Worm (Caenorhabditis elegans) whole organism, late embryonic: ENCODE data around the gene C34D10.1.

Experiments
- C08G9.2 ChIP-seq: sonication (generic microtip); optimal IDR thresholded peaks from 2 replicates; lab custom pipeline; 2016; ENCODE audit warnings: mild to moderate bottlenecking, missing genetic modification characterization, moderate library complexity, missing compliant biosample characterization
- C38D4.7 ChIP-seq: fragments of 200-800 bp; sonication (Bioruptor generic); optimal IDR thresholded peaks from 2 replicates; lab custom pipeline; 2018; ENCODE audit warnings: mild to moderate bottlenecking, missing genetic modification characterization, moderate library complexity, missing compliant biosample characterization
- F13H6.1 ChIP-seq: sonication (generic microtip); optimal IDR thresholded peaks from 2 replicates; lab custom pipeline; 2016; ENCODE audit warnings: missing genetic modification characterization, missing compliant biosample characterization
- K02D7.2 ChIP-seq: sonication (generic microtip); optimal IDR thresholded peaks from 2 replicates; lab custom pipeline; 2017; ENCODE audit warnings: mild to moderate bottlenecking, missing genetic modification characterization, missing compliant biosample characterization
- K09A11.1 ChIP-seq: sonication (generic microtip); optimal IDR thresholded peaks from 2 replicates; lab custom pipeline; 2017; ENCODE audit warnings: antibody characterized with exemption, mild to moderate bottlenecking, missing genetic modification characterization, missing compliant biosample characterization; ENCODE audit not compliant: insufficient read depth
- T23F11.4 ChIP-seq: fragments of 200-800 bp; sonication (Bioruptor generic); optimal IDR thresholded peaks from 2 replicates; lab custom pipeline; 2018; ENCODE audit warnings: mild to moderate bottlenecking, missing genetic modification characterization, missing compliant biosample characterization
- Y22D7AL.16 ChIP-seq: sonication (generic microtip); optimal IDR thresholded peaks from 2 replicates; lab custom pipeline; 2016; ENCODE audit warnings: missing genetic modification characterization, missing compliant biosample characterization
- ahr-1 ChIP-seq: sonication (generic microtip); optimal IDR thresholded peaks from 2 replicates; lab custom pipeline; 2016; ENCODE audit warnings: missing genetic modification characterization, missing compliant biosample characterization
- ama-1 ChIP-seq: fragments of 150-350 bp; optimal IDR thresholded peaks from 2 replicates; lab custom pipeline; 2014
- ceh-14 ChIP-seq: sonication (generic microtip); optimal IDR thresholded peaks from 2 replicates; lab custom pipeline; 2016; ENCODE audit warnings: missing genotype, missing genetic modification characterization, missing compliant biosample characterization
- ceh-19 ChIP-seq: fragments of 200-800 bp; sonication (Bioruptor generic); optimal IDR thresholded peaks from 2 replicates; lab custom pipeline; 2018; ENCODE audit warnings: mild to moderate bottlenecking, missing genetic modification characterization, missing compliant biosample characterization
- ceh-2 ChIP-seq: sonication (generic microtip); optimal IDR thresholded peaks from 2 replicates; lab custom pipeline; 2016; ENCODE audit warnings: missing genotype, missing genetic modification characterization, missing compliant biosample characterization
- ceh-22 ChIP-seq: sonication (generic microtip); optimal IDR thresholded peaks from 2 replicates; lab custom pipeline; 2017; ENCODE audit warnings: missing biosample characterization, missing genetic modification characterization
- ceh-24 ChIP-seq: sonication (generic microtip); optimal IDR thresholded peaks from 2 replicates; lab custom pipeline; 2016; ENCODE audit warnings: mild to moderate bottlenecking, missing genetic modification characterization, missing compliant biosample characterization
- ceh-31 ChIP-seq: sonication (generic microtip); optimal IDR thresholded peaks from 2 replicates; lab custom pipeline; 2016; ENCODE audit warnings: missing genetic modification characterization, missing compliant biosample characterization
- ceh-45 ChIP-seq: fragments of 200-800 bp; sonication (Bioruptor generic); IDR thresholded peaks from 2 replicates; pipeline ENCODE4 v1.3.6; 2022; ENCODE audit warnings: missing genetic modification reagents, missing genetic modification characterization, missing compliant biosample characterization
- ceh-6 ChIP-seq: fragments of 200-800 bp; sonication (Bioruptor generic); optimal IDR thresholded peaks from 2 replicates; lab custom pipeline; 2018; ENCODE audit warnings: mild to moderate bottlenecking, missing genetic modification characterization, missing compliant biosample characterization
- ceh-9 ChIP-seq: sonication (generic microtip); optimal IDR thresholded peaks from 2 replicates; lab custom pipeline; 2016; ENCODE audit warnings: mild to moderate bottlenecking, missing genetic modification characterization, inconsistent platforms, missing compliant biosample characterization
- che-1 ChIP-seq: sonication (generic microtip); optimal IDR thresholded peaks from 2 replicates; lab custom pipeline; 2016; ENCODE audit warnings: mild to moderate bottlenecking, missing genetic modification characterization, missing compliant biosample characterization
- dmd-4 ChIP-seq: sonication (generic microtip); optimal IDR thresholded peaks from 2 replicates; lab custom pipeline; 2016; ENCODE audit warnings: borderline replicate concordance, missing genetic modification characterization, missing compliant biosample characterization
- dve-1 ChIP-seq: sonication (generic microtip); optimal IDR thresholded peaks from 2 replicates; lab custom pipeline; 2017; ENCODE audit warnings: antibody characterized with exemption, mild to moderate bottlenecking, missing genetic modification characterization, missing compliant biosample characterization
- elt-2 ChIP-seq: sonication (generic microtip); optimal IDR thresholded peaks from 2 replicates; lab custom pipeline; 2016; ENCODE audit warnings: missing genetic modification reagents, missing genetic modification characterization, missing compliant biosample characterization
- elt-4 ChIP-seq: sonication (generic microtip); optimal IDR thresholded peaks from 2 replicates; lab custom pipeline; 2016; ENCODE audit warnings: missing genetic modification characterization, missing compliant biosample characterization
- ets-4 ChIP-seq: sonication (generic microtip); optimal IDR thresholded peaks from 2 replicates; lab custom pipeline; 2016; ENCODE audit warnings: missing genetic modification characterization, missing compliant biosample characterization
- fax-1 ChIP-seq: sonication (generic microtip); optimal IDR thresholded peaks from 2 replicates; lab custom pipeline; 2016; ENCODE audit warnings: missing genotype, missing genetic modification characterization, missing compliant biosample characterization
- fkh-10 ChIP-seq: fragments of 150-350 bp; optimal IDR thresholded peaks from 2 replicates; lab custom pipeline; 2014; ENCODE audit warnings: missing biosample characterization, missing genetic modification reagents, missing genetic modification characterization
- gmeb-2 ChIP-seq: sonication (generic microtip); optimal IDR thresholded peaks from 2 replicates; lab custom pipeline; 2016; ENCODE audit warnings: missing genetic modification characterization, inconsistent platforms, missing compliant biosample characterization
- hlh-13 ChIP-seq: fragments of 200-800 bp; sonication (Bioruptor generic); optimal IDR thresholded peaks from 2 replicates; lab custom pipeline; 2018; ENCODE audit warnings: mild to moderate bottlenecking, missing genetic modification characterization, missing compliant biosample characterization
- hlh-15 ChIP-seq: sonication (generic microtip); optimal IDR thresholded peaks from 2 replicates; lab custom pipeline; 2016; ENCODE audit warnings: missing genetic modification characterization, missing compliant biosample characterization
- hlh-30 ChIP-seq: sonication (generic microtip); optimal IDR thresholded peaks from 2 replicates; lab custom pipeline; 2017; ENCODE audit warnings: antibody characterized with exemption, missing genetic modification characterization, missing compliant biosample characterization; ENCODE audit not compliant: insufficient read depth
- hlh-8 ChIP-seq: sonication (generic microtip); optimal IDR thresholded peaks from 2 replicates; lab custom pipeline; 2016; ENCODE audit warnings: missing genotype, missing genetic modification characterization, missing compliant biosample characterization
- lim-6 ChIP-seq: sonication (generic microtip); optimal IDR thresholded peaks from 2 replicates; lab custom pipeline; 2016; ENCODE audit warnings: missing genetic modification characterization, missing compliant biosample characterization
- lin-11 ChIP-seq: fragments of 200-800 bp; sonication (Bioruptor generic); optimal IDR thresholded peaks from 2 replicates; lab custom pipeline; 2018; ENCODE audit warnings: mild to moderate bottlenecking, missing genetic modification characterization, missing compliant biosample characterization
- madf-2 ChIP-seq: sonication (generic microtip); optimal IDR thresholded peaks from 2 replicates; lab custom pipeline; 2017; ENCODE audit warnings: missing genetic modification characterization, missing compliant biosample characterization
- nfya-1 ChIP-seq: sonication (generic microtip); optimal IDR thresholded peaks from 2 replicates; lab custom pipeline; 2017; ENCODE audit warnings: missing genetic modification characterization, mild to moderate bottlenecking, missing compliant biosample characterization, antibody characterized with exemption, moderate library complexity
- nhr-11 ChIP-seq: fragments of 150-350 bp; optimal IDR thresholded peaks from 2 replicates; lab custom pipeline; 2014; ENCODE audit warnings: missing biosample characterization, missing genetic modification characterization
- nhr-232 ChIP-seq: sonication (generic microtip); optimal IDR thresholded peaks from 2 replicates; lab custom pipeline; 2016; ENCODE audit warnings: missing genetic modification characterization, missing compliant biosample characterization
- npax-4 ChIP-seq: sonication (generic microtip); optimal IDR thresholded peaks from 2 replicates; lab custom pipeline; 2016; ENCODE audit warnings: missing genetic modification characterization, missing compliant biosample characterization
- odd-2 ChIP-seq: sonication (generic microtip); optimal IDR thresholded peaks from 2 replicates; lab custom pipeline; 2017; ENCODE audit warnings: antibody characterized with exemption, mild to moderate bottlenecking, missing genetic modification characterization, missing compliant biosample characterization
- pat-9 ChIP-seq: fragments of 200-800 bp; sonication (Bioruptor generic); optimal IDR thresholded peaks from 2 replicates; lab custom pipeline; 2018; ENCODE audit warnings: mild to moderate bottlenecking, missing genetic modification characterization, moderate library complexity, missing compliant biosample characterization
- pha-4 ChIP-seq: fragments of 150-350 bp; optimal IDR thresholded peaks from 2 replicates; lab custom pipeline; 2018; ENCODE audit warnings: missing biosample characterization, missing genetic modification reagents, missing genetic modification characterization
- pqm-1 ChIP-seq: sonication (generic microtip); optimal IDR thresholded peaks from 2 replicates; lab custom pipeline; 2016; ENCODE audit warnings: missing genetic modification characterization, missing compliant biosample characterization
- pros-1 ChIP-seq: fragments of 150-350 bp; optimal IDR thresholded peaks from 2 replicates; lab custom pipeline; 2014; ENCODE audit warnings: missing biosample characterization, missing genetic modification reagents, missing genetic modification characterization
- ref-2 ChIP-seq: sonication (generic microtip); optimal IDR thresholded peaks from 2 replicates; lab custom pipeline; 2016; ENCODE audit warnings: missing genetic modification characterization, missing compliant biosample characterization
- sox-2 ChIP-seq: fragments of 200-800 bp; sonication (Bioruptor generic); IDR thresholded peaks from 2 replicates; pipeline ENCODE4 v1.3.6; 2022; ENCODE audit warnings: missing genetic modification reagents, missing genetic modification characterization, missing compliant biosample characterization
- sox-4 ChIP-seq: sonication (generic microtip); optimal IDR thresholded peaks from 2 replicates; lab custom pipeline; 2017; ENCODE audit warnings: mild to moderate bottlenecking, missing genetic modification characterization, inconsistent platforms, missing compliant biosample characterization
- syd-9 ChIP-seq: sonication (generic microtip); optimal IDR thresholded peaks from 2 replicates; lab custom pipeline; 2016; ENCODE audit warnings: mild to moderate bottlenecking, missing genetic modification characterization, moderate library complexity, missing compliant biosample characterization
- tbx-2 ChIP-seq: sonication (generic microtip); optimal IDR thresholded peaks from 2 replicates; lab custom pipeline; 2016; ENCODE audit warnings: missing genetic modification characterization, missing compliant biosample characterization
- tbx-7 ChIP-seq: sonication (generic microtip); optimal IDR thresholded peaks from 2 replicates; lab custom pipeline; 2016; ENCODE audit warnings: missing genotype, missing genetic modification characterization, missing compliant biosample characterization
- ttx-3 ChIP-seq: sonication (generic microtip); optimal IDR thresholded peaks from 2 replicates; lab custom pipeline; 2016; ENCODE audit warnings: missing genetic modification reagents, missing genetic modification characterization, missing compliant biosample characterization
- unc-42 ChIP-seq: sonication (generic microtip); optimal IDR thresholded peaks from 2 replicates; lab custom pipeline; 2016; ENCODE audit warnings: missing genotype, missing genetic modification characterization, missing compliant biosample characterization
- unc-55 ChIP-seq: sonication (generic microtip); optimal IDR thresholded peaks from 2 replicates; lab custom pipeline; 2017; ENCODE audit warnings: missing biosample characterization, missing genetic modification reagents, missing genetic modification characterization
- unc-86 ChIP-seq: sonication (generic microtip); optimal IDR thresholded peaks from 2 replicates; lab custom pipeline; 2016; ENCODE audit warnings: missing genetic modification characterization, missing compliant biosample characterization
- zip-5 ChIP-seq: sonication (generic microtip); optimal IDR thresholded peaks from 2 replicates; lab custom pipeline; 2016; ENCODE audit warnings: missing genetic modification characterization, missing compliant biosample characterization

Gene C34D10.1

DNA sequence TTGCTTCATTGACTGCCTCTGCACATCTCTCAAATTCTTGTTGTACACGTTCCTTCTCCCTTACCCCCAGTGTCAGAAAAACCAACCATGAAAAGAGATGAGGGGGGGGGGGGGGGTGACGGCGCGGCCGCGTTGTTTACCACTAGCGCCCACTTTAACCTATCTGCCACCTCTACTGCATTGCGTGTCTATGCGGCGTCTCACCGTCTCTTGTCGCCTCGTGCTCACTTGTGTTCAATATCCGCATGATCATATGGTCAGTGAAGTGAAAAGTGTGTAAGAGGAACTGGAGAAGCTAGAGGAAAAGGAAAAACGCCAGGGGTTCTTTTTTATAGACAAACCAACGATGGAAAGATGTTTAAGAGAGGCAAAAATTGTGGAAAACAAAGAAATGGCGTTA lies 9.6 kb upstream of the C34D10.1 start:
- TF ChIP-seq ceh-22 (tag; lab: Kevin White, UChicago) (no peak), hlh-13 (GFP tag; lab: Kevin White, UChicago) (no peak), ref-2 (tag; lab: Kevin White, UChicago) (no peak), ceh-19 (GFP tag; lab: Kevin White, UChicago) (peak; percentile 34), tbx-2 (tag; lab: Kevin White, UChicago) (peak; percentile 66), pat-9 (no peak), npax-4 (no peak), ceh-2 (tag; lab: Kevin White, UChicago) (peak; percentile 36), hlh-8 (tag; lab: Kevin White, UChicago) (no peak), elt-2 (tag; lab: Kevin White, UChicago) (no peak), hlh-15 (tag; lab: Kevin White, UChicago) (no peak), K02D7.2 (no peak), ahr-1 (tag; lab: Kevin White, UChicago) (no peak), ttx-3 (tag; lab: Kevin White, UChicago) (no peak), ceh-6 (GFP tag; lab: Kevin White, UChicago) (no peak), dve-1 (peak; percentile 21), ama-1 (lab: Kevin White, UChicago) (no peak), fax-1 (tag; lab: Kevin White, UChicago) (no peak), nhr-11 (tag; lab: Kevin White, UChicago) (no peak), lin-11 (tag; lab: Kevin White, UChicago) (no peak), dmd-4 (tag; lab: Kevin White, UChicago) (no peak), che-1 (tag; lab: Kevin White, UChicago) (no peak), unc-55 (peak; percentile 0), C38D4.7 (GFP tag; lab: Kevin White, UChicago) (no peak), sox-4 (tag; lab: Kevin White, UChicago) (no peak), gmeb-2 (tag; lab: Kevin White, UChicago) (no peak), unc-86 (tag; lab: Kevin White, UChicago) (no peak), madf-2 (tag; lab: Kevin White, UChicago) (no peak), hlh-30 (tag; lab: Kevin White, UChicago) (peak; percentile 90), pha-4 (tag; lab: Kevin White, UChicago) (no peak), ceh-24 (tag; lab: Kevin White, UChicago) (no peak), zip-5 (no peak), C08G9.2 (no peak), pros-1 (tag; lab: Kevin White, UChicago) (peak; percentile 68), nhr-232 (no peak), lim-6 (no peak), elt-4 (tag; lab: Kevin White, UChicago) (no peak), unc-42 (tag; lab: Kevin White, UChicago) (no peak), pqm-1 (tag; lab: Kevin White, UChicago) (no peak), ceh-45 (GFP tag; lab: Robert Waterston, UW) (no peak; the same call in 1 of the 2 replicates), fkh-10 (GFP tag; lab: Kevin White, UChicago) (no peak), K09A11.1 (no peak), T23F11.4 (peak; percentile 49), F13H6.1 (peak; percentile 62), nfya-1 (tag; lab: Kevin White, UChicago) (peak; percentile 31), ets-4 (no peak), ceh-31 (tag; lab: Kevin White, UChicago) (peak; percentile 65), odd-2 (tag; lab: Kevin White, UChicago) (no peak), sox-2 (GFP tag; lab: Robert Waterston, UW) (no peak), ceh-9 (tag; lab: Kevin White, UChicago) (no peak), syd-9 (tag; lab: Kevin White, UChicago) (no peak), Y22D7AL.16 (no peak), tbx-7 (tag; lab: Kevin White, UChicago) (no peak), ceh-14 (tag; lab: Kevin White, UChicago) (peak; percentile 25)
